Fruit fly (Drosophila melanogaster): Measurements from ENCODE around the gene Sema5c.
A peak's percentile ranks its signal among the peaks of the same experiment; 100 is the strongest.

Gene Sema5c

dm6 chr3L:12030521-12030920 is 51.1 kb downstream of the Sema5c start (continued):
- peak; percentile 15 for TF ChIP-seq fru (GFP tag; optimal IDR thresholded peaks at IDR 0.05)

DNA sequence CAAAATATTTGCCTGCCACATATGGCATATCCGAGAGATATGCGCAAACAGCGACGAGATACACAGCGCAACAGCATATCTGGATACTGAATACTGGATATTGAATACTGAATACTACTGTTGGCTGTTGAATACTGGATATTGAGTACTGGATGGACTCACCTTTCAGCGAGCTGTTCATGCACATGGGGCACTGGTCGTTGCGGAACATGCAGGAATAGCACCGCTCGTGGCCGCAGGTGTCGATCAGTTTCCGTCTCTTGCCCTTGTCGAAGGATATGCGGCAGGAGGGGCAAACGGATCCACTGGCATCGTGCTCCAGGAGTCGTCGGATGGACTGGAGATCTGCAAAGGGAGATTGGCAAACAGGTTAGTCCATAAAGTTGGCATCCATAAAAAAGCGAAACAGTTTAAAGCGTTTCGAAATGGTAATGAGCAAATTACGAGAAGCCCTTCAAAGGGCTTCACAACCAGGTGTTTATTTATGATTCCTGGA is 53.0 kb downstream of the Sema5c start:
- no peak for TF ChIP-seq dmrt93B (GFP tag; optimal IDR thresholded peaks at IDR 0.05)
- no peak for TF ChIP-seq GATAd (GFP tag; optimal IDR thresholded peaks at IDR 0.05)
- no peak for TF ChIP-seq Hnf4 (GFP tag; optimal IDR thresholded peaks at IDR 0.05)

DNA sequence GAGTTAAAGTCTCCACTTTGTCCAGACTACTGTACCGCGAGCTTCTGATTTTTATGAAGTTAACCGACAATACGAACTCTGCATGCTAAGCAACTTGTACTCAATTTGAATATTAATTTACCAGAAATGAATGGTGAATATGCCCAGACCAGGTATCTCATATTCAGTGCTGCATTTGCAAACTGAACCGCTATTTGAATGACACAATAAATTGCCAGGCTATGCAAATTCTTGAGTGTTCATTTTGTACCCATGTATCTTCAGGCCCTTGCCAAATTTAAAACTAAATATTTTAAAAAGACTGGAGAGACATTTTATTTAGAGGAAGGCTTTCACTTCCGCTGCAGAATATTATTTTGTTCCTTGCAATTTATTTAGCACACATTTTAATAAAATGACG is 53.7 kb downstream of the Sema5c start:
- TF ChIP-seq brk (GFP tag; optimal IDR thresholded peaks at IDR 0.05): no peak
- TF ChIP-seq CG32264 (GFP tag; optimal IDR thresholded peaks at IDR 0.05): no peak
- TF ChIP-seq tai (GFP tag; optimal IDR thresholded peaks at IDR 0.05): no peak
- no peak for TF ChIP-seq Hnf4 (GFP tag; optimal IDR thresholded peaks at IDR 0.05)
- no peak for TF ChIP-seq dl (GFP tag; optimal IDR thresholded peaks at IDR 0.05; ENCODE audit: insufficient read depth in 1 of 2, partially characterized antibody in 2 of 2)
- TF ChIP-seq CrebA (GFP tag; optimal IDR thresholded peaks at IDR 0.05; ENCODE audit: borderline replicate concordance): no peak
- TF ChIP-seq Mio (GFP tag; optimal IDR thresholded peaks at IDR 0.05): no peak
- TF ChIP-seq HLH106 (tag; optimal IDR thresholded peaks at IDR 0.05): no peak

- TF ChIP-seq Mio (GFP tag; optimal IDR thresholded peaks at IDR 0.05): no peak
- no peak for TF ChIP-seq Dif (GFP tag; optimal IDR thresholded peaks at IDR 0.05; ENCODE audit: partially characterized antibody)
- TF ChIP-seq h (GFP tag; optimal IDR thresholded peaks at IDR 0.05): peak; percentile 10
- no peak for TF ChIP-seq Vsx2 (GFP tag; optimal IDR thresholded peaks at IDR 0.05; ENCODE audit: partially characterized antibody)
- TF ChIP-seq HLH106 (tag; optimal IDR thresholded peaks at IDR 0.05): no peak
- no peak for TF ChIP-seq CG9705 (GFP tag; optimal IDR thresholded peaks at IDR 0.05)
- peak; percentile 16 for TF ChIP-seq fru (GFP tag; optimal IDR thresholded peaks at IDR 0.05)
- peak in 1 of 2 experiments; percentile 14 for TF ChIP-seq foxo (GFP tag; optimal IDR thresholded peaks at IDR 0.05)
- TF ChIP-seq woc (GFP tag; optimal IDR thresholded peaks at IDR 0.05): no peak
- TF ChIP-seq CrebA (GFP tag; optimal IDR thresholded peaks at IDR 0.05; ENCODE audit: borderline replicate concordance): no peak
- no peak for TF ChIP-seq Sp1 (GFP tag; optimal IDR thresholded peaks at IDR 0.05)
- no peak for TF ChIP-seq Myc (optimal IDR thresholded peaks at IDR 0.05)
- no peak for TF ChIP-seq lola (GFP tag; optimal IDR thresholded peaks at IDR 0.05)
- TF ChIP-seq br (GFP tag; optimal IDR thresholded peaks at IDR 0.05): no peak
- no peak for TF ChIP-seq psq (GFP tag; optimal IDR thresholded peaks at IDR 0.05)
- TF ChIP-seq OdsH (GFP tag; optimal IDR thresholded peaks at IDR 0.05): peak; percentile 11
- TF ChIP-seq usp (GFP tag; optimal IDR thresholded peaks at IDR 0.05): no peak
- TF ChIP-seq brk (GFP tag; optimal IDR thresholded peaks at IDR 0.05): no peak
- TF ChIP-seq rgr (GFP tag; optimal IDR thresholded peaks at IDR 0.05): peak; percentile 17
These were observed 56.7 kb downstream of the Sema5c start for dm6 chr3L:12024947-12025346.

dm6 chr3L:12023137-12023792 is 58.4 kb downstream of the Sema5c start:
- TF ChIP-seq jim (GFP tag; optimal IDR thresholded peaks at IDR 0.05): no peak
- TF ChIP-seq Vsx2 (GFP tag; optimal IDR thresholded peaks at IDR 0.05; ENCODE audit: partially characterized antibody): no peak
- TF ChIP-seq Rel (GFP tag; optimal IDR thresholded peaks at IDR 0.05): no peak
- TF ChIP-seq Rel (tag; optimal IDR thresholded peaks at IDR 0.05): no peak
- no peak for TF ChIP-seq Mio (GFP tag; optimal IDR thresholded peaks at IDR 0.05)
- no peak for TF ChIP-seq dsf (GFP tag; optimal IDR thresholded peaks at IDR 0.05; ENCODE audit: borderline replicate concordance)
- no peak for TF ChIP-seq sv (GFP tag; optimal IDR thresholded peaks at IDR 0.05)
- TF ChIP-seq dl (GFP tag; optimal IDR thresholded peaks at IDR 0.05; ENCODE audit: insufficient read depth in 1 of 2, partially characterized antibody in 2 of 2): no peak

- TF ChIP-seq Myc (optimal IDR thresholded peaks at IDR 0.05) (peak; percentile 40), OdsH (GFP tag; optimal IDR thresholded peaks at IDR 0.05) (no peak)
These were observed 59.7 kb downstream of the Sema5c start for dm6 chr3L:12021903-12022302.
